Fruit fly (Drosophila melanogaster): ENCODE results near the gene CG12692.
A peak's percentile ranks its signal among the peaks of the same experiment; 100 is the strongest.

Gene CG12692

dm6 chrX:4324781-4325180, 22.6 kb upstream of the CG12692 start (continued):
- peak; percentile 99 for TF ChIP-seq caup (GFP tag; optimal IDR thresholded peaks at IDR 0.05; ENCODE audit: severe bottlenecking)
- peak; percentile 88 to 97 for TF ChIP-seq bsh (GFP tag; optimal IDR thresholded peaks at IDR 0.05)
- TF ChIP-seq lab (GFP tag; optimal IDR thresholded peaks at IDR 0.05), result peak; percentile 99
- peak; percentile 100 for TF ChIP-seq Atf6 (GFP tag; IDR thresholded peaks at IDR 0.05)
- no peak for TF ChIP-seq chinmo (GFP tag; IDR thresholded peaks at IDR 0.05; ENCODE audit: partially characterized antibody)
- TF ChIP-seq ind (GFP tag; optimal IDR thresholded peaks at IDR 0.05), result peak; percentile 99
- peak; percentile 99 for TF ChIP-seq sens (GFP tag)
- peak; percentile 99 for TF ChIP-seq CG13296 (GFP tag; optimal IDR thresholded peaks at IDR 0.05)
- TF ChIP-seq kah (GFP tag; optimal IDR thresholded peaks at IDR 0.05), result peak; percentile 91
- peak; percentile 99 for TF ChIP-seq CG10543 (GFP tag; optimal IDR thresholded peaks at IDR 0.05)
- peak; percentile 96 for TF ChIP-seq jing (GFP tag; optimal IDR thresholded peaks at IDR 0.05)
- peak; percentile 73 for TF ChIP-seq dmrt11E (tag; optimal IDR thresholded peaks at IDR 0.05)
- TF ChIP-seq trh (GFP tag; optimal IDR thresholded peaks at IDR 0.05), result peak; percentile 95
- peak; percentile 96 for TF ChIP-seq CG6854 (GFP tag; optimal IDR thresholded peaks at IDR 0.05)
- TF ChIP-seq disco-r (GFP tag; optimal IDR thresholded peaks at IDR 0.05), result peak; percentile 96
- TF ChIP-seq her (GFP tag; optimal IDR thresholded peaks at IDR 0.05), result peak; percentile 97
- TF ChIP-seq fd64A (GFP tag; optimal IDR thresholded peaks at IDR 0.05), result peak; percentile 91
- peak; percentile 97 for TF ChIP-seq CG1024 (GFP tag; IDR thresholded peaks at IDR 0.05)
- TF ChIP-seq CG6683 (GFP tag; optimal IDR thresholded peaks at IDR 0.05), result peak; percentile 96
- TF ChIP-seq CG2202 (tag; optimal IDR thresholded peaks at IDR 0.05), result peak; percentile 75
- TF ChIP-seq CG18764 (GFP tag; optimal IDR thresholded peaks at IDR 0.05), result peak; percentile 95
- peak; percentile 92 for TF ChIP-seq CG31365 (tag; optimal IDR thresholded peaks at IDR 0.05)
- TF ChIP-seq Ada2b (GFP tag; IDR thresholded peaks at IDR 0.05), result peak; percentile 100
- peak; percentile 95 for TF ChIP-seq CG4282 (GFP tag; optimal IDR thresholded peaks at IDR 0.05)
- TF ChIP-seq CG10209 (GFP tag; optimal IDR thresholded peaks at IDR 0.05), result peak; percentile 98
- TF ChIP-seq peb (GFP tag; IDR thresholded peaks at IDR 0.05), result peak; percentile 98
- TF ChIP-seq Elba2 (GFP tag; optimal IDR thresholded peaks at IDR 0.05), result peak; percentile 33
- TF ChIP-seq sug (tag; optimal IDR thresholded peaks at IDR 0.05), result peak; percentile 98
- peak; percentile 86 for TF ChIP-seq CG3995 (GFP tag; optimal IDR thresholded peaks at IDR 0.05)
- peak; percentile 94 for TF ChIP-seq run (tag; optimal IDR thresholded peaks at IDR 0.05)
- TF ChIP-seq CG7745 (tag; optimal IDR thresholded peaks at IDR 0.05), result no peak
- TF ChIP-seq emc (GFP tag; optimal IDR thresholded peaks at IDR 0.05), result peak; percentile 97
- TF ChIP-seq CG8388 (GFP tag; optimal IDR thresholded peaks at IDR 0.05), result peak; percentile 89
- TF ChIP-seq ci (GFP tag; IDR thresholded peaks at IDR 0.05), result peak; percentile 99
- peak; percentile 98 for TF ChIP-seq CG1603 (tag; optimal IDR thresholded peaks at IDR 0.05)
- TF ChIP-seq az2 (GFP tag; optimal IDR thresholded peaks at IDR 0.05), result peak; percentile 97
- TF ChIP-seq CG4707 (GFP tag; optimal IDR thresholded peaks at IDR 0.05), result peak; percentile 89
- TF ChIP-seq CG7372 (GFP tag; IDR thresholded peaks at IDR 0.05), result peak; percentile 99
- no peak for TF ChIP-seq CG6791 (GFP tag; IDR thresholded peaks at IDR 0.05; ENCODE audit: partially characterized antibody)
- no peak for TF ChIP-seq tna (GFP tag; IDR thresholded peaks at IDR 0.05; ENCODE audit: partially characterized antibody)
- peak; percentile 97 for TF ChIP-seq kay (GFP tag; optimal IDR thresholded peaks at IDR 0.05)
- peak; percentile 99 for TF ChIP-seq ken (GFP tag; IDR thresholded peaks at IDR 0.05)
- TF ChIP-seq CG5180 (GFP tag; optimal IDR thresholded peaks at IDR 0.05), result peak; percentile 89
- peak; percentile 98 for TF ChIP-seq CG12942 (GFP tag; optimal IDR thresholded peaks at IDR 0.05)
- TF ChIP-seq CG2129 (GFP tag; IDR thresholded peaks at IDR 0.05; ENCODE audit: partially characterized antibody), result no peak
- peak; percentile 95 for TF ChIP-seq CG17829 (tag; optimal IDR thresholded peaks at IDR 0.05)
- TF ChIP-seq br (optimal IDR thresholded peaks at IDR 0.05), result no peak
- TF ChIP-seq CG4854 (GFP tag; optimal IDR thresholded peaks at IDR 0.05), result peak; percentile 96
- peak; percentile 99 for TF ChIP-seq ase (GFP tag; IDR thresholded peaks at IDR 0.05)
- peak; percentile 69 for TF ChIP-seq CG33557 (GFP tag; optimal IDR thresholded peaks at IDR 0.05)
